Worm (Caenorhabditis elegans) whole organism, L2 larva: ENCODE results near the gene crh-2.
"Not testable (repeated sequence)": the region's sequence is repeated elsewhere in the genome, so short reads cannot be mapped to it uniquely, and the experiment has no call there.

Experiments used
- C34F6.9 ChIP-seq: fragments of 150-350 bp; optimal IDR thresholded peaks from 2 replicates; lab custom pipeline; 2014; ENCODE audit warnings: missing biosample characterization, missing genetic modification characterization
- F13H6.1 ChIP-seq: sonication (generic microtip); optimal IDR thresholded peaks from 2 replicates; lab custom pipeline; 2016; ENCODE audit warnings: missing genetic modification characterization, missing compliant biosample characterization
- R02D3.7 ChIP-seq: fragments of 150-350 bp; optimal IDR thresholded peaks from 2 replicates; lab custom pipeline; 2014; ENCODE audit warnings: missing biosample characterization, missing genetic modification characterization
- Y55F3AM.14 ChIP-seq: fragments of 200-800 bp; sonication (Bioruptor generic); optimal IDR thresholded peaks from 2 replicates; lab custom pipeline; 2018; ENCODE audit warnings: mild to moderate bottlenecking, missing genetic modification characterization, missing compliant biosample characterization
- ZK546.5 ChIP-seq: sonication (generic microtip); optimal IDR thresholded peaks from 2 replicates; lab custom pipeline; 2017; ENCODE audit warnings: missing biosample characterization, missing genetic modification characterization
- aly-2 ChIP-seq: fragments of 150-350 bp; optimal IDR thresholded peaks from 2 replicates; lab custom pipeline; 2014; ENCODE audit warnings: missing biosample characterization, missing genetic modification characterization
- ama-1 ChIP-seq: fragments of 150-350 bp; optimal IDR thresholded peaks from 2 replicates; lab custom pipeline; 2018; ENCODE audit warnings: inconsistent platforms
- blmp-1 ChIP-seq: sonication (generic microtip); optimal IDR thresholded peaks from 2 replicates; lab custom pipeline; 2017; ENCODE audit warnings: missing genetic modification characterization, mild to moderate bottlenecking, missing compliant biosample characterization, antibody characterized with exemption, moderate library complexity; ENCODE audit not compliant: insufficient read depth
- ceh-16 ChIP-seq: fragments of 150-350 bp; optimal IDR thresholded peaks from 2 replicates; lab custom pipeline; 2014; ENCODE audit warnings: missing biosample characterization, missing genetic modification characterization
- ceh-82 ChIP-seq: fragments of 150-350 bp; optimal IDR thresholded peaks from 2 replicates; lab custom pipeline; 2014; ENCODE audit warnings: missing biosample characterization, missing genetic modification characterization
- dmd-4 ChIP-seq: sonication (generic microtip); optimal IDR thresholded peaks from 2 replicates; lab custom pipeline; 2017; ENCODE audit warnings: missing biosample characterization, missing genetic modification characterization
- elt-3 ChIP-seq: sonication (generic microtip); optimal IDR thresholded peaks from 2 replicates; lab custom pipeline; 2017; ENCODE audit warnings: missing biosample characterization, missing genetic modification characterization
- lin-11 ChIP-seq: fragments of 150-350 bp; sonication (generic microtip); optimal IDR thresholded peaks from 2 replicates; lab custom pipeline; 2014; ENCODE audit warnings: missing biosample characterization, missing genetic modification characterization, inconsistent platforms, mixed read lengths
- lin-13 ChIP-seq: fragments of 150-350 bp; optimal IDR thresholded peaks from 2 replicates; lab custom pipeline; 2014; ENCODE audit warnings: missing biosample characterization, missing genetic modification reagents, missing genetic modification characterization
- lin-39 ChIP-seq: fragments of 150-350 bp; optimal IDR thresholded peaks from 2 replicates; lab custom pipeline; 2014; ENCODE audit warnings: missing biosample characterization, missing genetic modification reagents, missing genetic modification characterization
- lsy-2 ChIP-seq, 2 experiments: fragments of 150-350 bp in 1 of 2; sonication (generic microtip) in 1 of 2; optimal IDR thresholded peaks; 2 replicates each; lab custom pipeline; 2014 to 2017; ENCODE audit warnings: missing biosample characterization in 2 of 2, missing genetic modification characterization in 2 of 2
- mbf-1 ChIP-seq: sonication (generic microtip); optimal IDR thresholded peaks from 2 replicates; lab custom pipeline; 2017; ENCODE audit warnings: missing biosample characterization, missing genetic modification characterization
- mdl-1 ChIP-seq, 2 experiments: fragments of 150-350 bp in 1 of 2; sonication (generic microtip) in 1 of 2; optimal IDR thresholded peaks; 2 replicates each; lab custom pipeline; 2017; ENCODE audit warnings: missing biosample characterization in 2 of 2, missing genetic modification characterization in 2 of 2
- nhr-10 ChIP-seq: sonication (generic microtip); optimal IDR thresholded peaks from 2 replicates; lab custom pipeline; 2017; ENCODE audit warnings: missing biosample characterization, missing genetic modification characterization
- nhr-12 ChIP-seq: fragments of 150-350 bp; optimal IDR thresholded peaks from 2 replicates; lab custom pipeline; 2014; ENCODE audit warnings: missing biosample characterization, missing genetic modification characterization
- nhr-129 ChIP-seq: fragments of 150-350 bp; optimal IDR thresholded peaks from 2 replicates; lab custom pipeline; 2014; ENCODE audit warnings: missing biosample characterization, missing genetic modification characterization
- nhr-21 ChIP-seq: fragments of 150-350 bp; optimal IDR thresholded peaks from 2 replicates; lab custom pipeline; 2014; ENCODE audit warnings: missing biosample characterization, missing genetic modification characterization
- nhr-23 ChIP-seq: fragments of 150-350 bp; optimal IDR thresholded peaks from 2 replicates; lab custom pipeline; 2014; ENCODE audit warnings: missing biosample characterization, missing genetic modification reagents, missing genetic modification characterization
- nhr-237 ChIP-seq: fragments of 150-350 bp; optimal IDR thresholded peaks from 2 replicates; lab custom pipeline; 2014; ENCODE audit warnings: missing biosample characterization, missing genetic modification characterization
- nhr-6 ChIP-seq: fragments of 150-350 bp; optimal IDR thresholded peaks from 2 replicates; lab custom pipeline; 2014; ENCODE audit warnings: missing biosample characterization, missing genetic modification characterization
- nhr-77 ChIP-seq: fragments of 150-350 bp; optimal IDR thresholded peaks from 2 replicates; lab custom pipeline; 2014; ENCODE audit warnings: missing biosample characterization, missing genetic modification characterization
- peb-1 ChIP-seq: fragments of 150-350 bp; optimal IDR thresholded peaks from 2 replicates; lab custom pipeline; 2014; ENCODE audit warnings: missing biosample characterization, missing genetic modification characterization
- sem-4 ChIP-seq: fragments of 150-350 bp; optimal IDR thresholded peaks from 2 replicates; lab custom pipeline; 2014; ENCODE audit warnings: missing biosample characterization, missing genetic modification reagents, missing genetic modification characterization
- skn-1 ChIP-seq: sonication (generic microtip); optimal IDR thresholded peaks from 2 replicates; lab custom pipeline; 2017; ENCODE audit warnings: missing biosample characterization, missing genetic modification characterization
- sma-3 ChIP-seq: sonication (generic microtip); optimal IDR thresholded peaks from 2 replicates; lab custom pipeline; 2016; ENCODE audit warnings: missing genetic modification reagents, missing genetic modification characterization, missing compliant biosample characterization
- sma-9 ChIP-seq, 2 experiments: fragments of 150-350 bp in 1 of 2; sonication (generic microtip) in 1 of 2; optimal IDR thresholded peaks; 2 replicates each; lab custom pipeline; 2014 to 2016; ENCODE audit warnings: missing genetic modification characterization in 2 of 2, mild to moderate bottlenecking in 1 of 2, missing biosample characterization in 1 of 2, missing compliant biosample characterization in 1 of 2, missing genetic modification reagents in 1 of 2, moderate library complexity in 1 of 2
- snpc-4 ChIP-seq: fragments of 150-350 bp; optimal IDR thresholded peaks from 2 replicates; lab custom pipeline; 2014; ENCODE audit warnings: missing biosample characterization, missing genetic modification characterization
- unc-39 ChIP-seq: fragments of 150-350 bp; optimal IDR thresholded peaks from 2 replicates; lab custom pipeline; 2014; ENCODE audit warnings: missing biosample characterization, missing genetic modification characterization
- unc-55 ChIP-seq: fragments of 150-350 bp; sonication (generic microtip); optimal IDR thresholded peaks from 3 replicates; lab custom pipeline; 2014; ENCODE audit warnings: missing biosample characterization, missing genetic modification reagents, missing genetic modification characterization
- unc-62 ChIP-seq: fragments of 150-350 bp; optimal IDR thresholded peaks from 2 replicates; lab custom pipeline; 2014; ENCODE audit warnings: missing biosample characterization, missing genetic modification reagents, missing genetic modification characterization
- zag-1 ChIP-seq: fragments of 150-350 bp; optimal IDR thresholded peaks from 2 replicates; lab custom pipeline; 2014; ENCODE audit warnings: missing biosample characterization, missing genetic modification characterization
- ztf-1 ChIP-seq: fragments of 200-800 bp; sonication (Bioruptor generic); conservative IDR thresholded peaks from 2 replicates; pipeline ENCODE4 v1.3.6; 2022; ENCODE audit warnings: missing genetic modification characterization, missing compliant biosample characterization
- ztf-11 ChIP-seq: sonication (generic microtip); optimal IDR thresholded peaks from 2 replicates; lab custom pipeline; 2017; ENCODE audit warnings: missing biosample characterization, missing genetic modification characterization
- ztf-4 ChIP-seq: fragments of 150-350 bp; optimal IDR thresholded peaks from 2 replicates; lab custom pipeline; 2014; ENCODE audit warnings: missing biosample characterization, missing genetic modification characterization

Gene crh-2

DNA sequence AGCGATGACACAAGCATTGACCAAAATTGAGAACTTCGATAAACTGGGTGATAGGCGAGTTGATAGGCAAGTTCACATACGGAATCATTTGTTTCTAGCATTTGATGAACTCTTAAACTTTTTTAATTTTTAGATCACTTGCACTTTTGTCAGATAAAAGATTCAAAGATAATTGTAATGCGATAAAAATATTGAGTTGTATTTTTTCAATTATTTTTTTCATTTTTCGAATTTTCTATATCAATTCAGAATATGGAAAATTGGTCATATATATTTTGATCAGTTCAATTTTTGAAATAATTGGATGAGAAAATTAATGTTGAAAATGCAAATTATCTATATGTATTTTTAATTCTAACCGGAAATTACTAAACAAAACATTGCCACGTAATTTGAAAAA lies 20.6 kb downstream of the crh-2 start, which contains the start of gene srb-3:
TSS of gene srb-3 (minus strand) at position 101 of the 400 bp plus-strand sequence.
- no peak for TF ChIP-seq snpc-4 (tag; lab: Kevin White, UChicago)
- no peak for TF ChIP-seq unc-39 (tag; lab: Kevin White, UChicago)
- no peak for TF ChIP-seq ceh-16 (tag; lab: Kevin White, UChicago)
- TF ChIP-seq peb-1 (tag; lab: Kevin White, UChicago), result no peak
- no peak for TF ChIP-seq ztf-11 (tag; lab: Kevin White, UChicago)
- no peak for TF ChIP-seq nhr-12
- no peak for TF ChIP-seq lsy-2 (tag; optimal IDR thresholded peaks at IDR 0.05; lab: Kevin White, UChicago)
- no peak for TF ChIP-seq nhr-77
- no peak for TF ChIP-seq skn-1 (tag; lab: Kevin White, UChicago)

DNA sequence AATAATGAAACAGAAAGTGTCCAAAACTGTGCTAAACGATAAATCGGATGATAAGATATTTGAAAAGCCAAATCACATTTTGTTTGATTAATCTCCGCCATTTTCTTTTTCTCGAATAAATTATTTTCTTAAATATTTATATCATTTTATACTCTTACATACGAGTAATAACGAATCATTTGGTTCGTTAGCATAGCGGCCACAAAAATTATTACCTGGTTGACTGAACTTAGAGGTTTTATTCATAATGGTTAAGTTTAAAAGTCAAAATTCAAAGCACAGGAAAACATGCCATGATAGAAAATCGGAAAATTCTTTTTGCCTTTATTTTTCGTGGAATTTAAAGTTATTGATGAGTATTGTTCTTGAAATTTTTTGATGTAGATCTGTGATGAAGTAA lies 24.1 kb downstream of the crh-2 start, which contains the start of gene srb-5:
TSS of gene srb-5 (minus strand) at position 101 of the 400 bp plus-strand sequence.
- TF ChIP-seq elt-3 (tag; lab: Kevin White, UChicago) (no peak), snpc-4 (tag; lab: Kevin White, UChicago) (no peak), unc-39 (tag; lab: Kevin White, UChicago) (no peak), ama-1 (lab: Kevin White, UChicago) (no peak), nhr-77 (no peak), ZK546.5 (tag; lab: Kevin White, UChicago) (no peak), lin-39 (tag; lab: Kevin White, UChicago) (no peak), ceh-82 (tag; lab: Kevin White, UChicago) (no peak), mbf-1 (tag; lab: Kevin White, UChicago) (no peak)

DNA sequence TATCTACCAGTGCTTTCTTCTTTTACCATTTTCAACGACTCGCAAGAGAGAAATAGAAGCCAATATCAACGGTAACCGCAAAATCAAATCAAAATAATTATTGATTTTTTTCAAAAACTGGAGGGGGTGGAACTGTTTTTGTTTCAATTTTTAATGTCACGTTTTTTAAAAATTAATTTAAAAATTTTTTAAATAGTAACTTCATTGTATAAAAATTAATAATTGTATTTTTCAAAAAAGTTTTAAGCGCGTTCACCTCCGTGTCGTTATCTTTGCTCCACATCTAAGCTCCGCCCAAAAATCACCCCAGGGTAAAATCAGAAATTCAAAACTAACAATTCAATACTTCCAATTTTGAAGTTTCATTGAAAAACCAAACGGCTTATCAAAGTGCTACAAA lies 26.3 kb downstream of the crh-2 start, which contains the start of gene C27D6.11:
TSS of gene C27D6.11 (minus strand) at position 101 of the 400 bp plus-strand sequence.
- no peak for TF ChIP-seq lin-13 (GFP tag; lab: Kevin White, UChicago)
- TF ChIP-seq unc-39 (tag; lab: Kevin White, UChicago), result no peak
- no peak for TF ChIP-seq mdl-1 (tag; optimal IDR thresholded peaks at IDR 0.05; lab: Kevin White, UChicago)
- TF ChIP-seq mbf-1 (tag; lab: Kevin White, UChicago), result no peak
- TF ChIP-seq ztf-1 (GFP tag; lab: Robert Waterston, UW), result no peak
- no peak for TF ChIP-seq nhr-6 (tag; lab: Kevin White, UChicago)
- TF ChIP-seq ama-1 (lab: Kevin White, UChicago), result no peak
- TF ChIP-seq aly-2 (tag; lab: Kevin White, UChicago), result no peak
- no peak for TF ChIP-seq nhr-237 (tag; lab: Kevin White, UChicago)
- TF ChIP-seq blmp-1, result no peak
- TF ChIP-seq skn-1 (tag; lab: Kevin White, UChicago), result no peak
- no peak for TF ChIP-seq elt-3 (tag; lab: Kevin White, UChicago)
- no peak for TF ChIP-seq ztf-11 (tag; lab: Kevin White, UChicago)
- TF ChIP-seq peb-1 (tag; lab: Kevin White, UChicago), result no peak
- TF ChIP-seq F13H6.1 (tag; lab: Kevin White, UChicago), result no peak
- no peak for TF ChIP-seq C34F6.9 (tag; lab: Kevin White, UChicago)
- TF ChIP-seq sem-4 (tag; lab: Kevin White, UChicago), result no peak
- TF ChIP-seq lin-11 (tag; lab: Kevin White, UChicago), result no peak
- TF ChIP-seq unc-62 (GFP tag; lab: Kevin White, UChicago), result no peak
- no peak for TF ChIP-seq unc-55 (GFP tag; lab: Kevin White, UChicago)
- TF ChIP-seq, all 48 proteins: peak for 0

DNA sequence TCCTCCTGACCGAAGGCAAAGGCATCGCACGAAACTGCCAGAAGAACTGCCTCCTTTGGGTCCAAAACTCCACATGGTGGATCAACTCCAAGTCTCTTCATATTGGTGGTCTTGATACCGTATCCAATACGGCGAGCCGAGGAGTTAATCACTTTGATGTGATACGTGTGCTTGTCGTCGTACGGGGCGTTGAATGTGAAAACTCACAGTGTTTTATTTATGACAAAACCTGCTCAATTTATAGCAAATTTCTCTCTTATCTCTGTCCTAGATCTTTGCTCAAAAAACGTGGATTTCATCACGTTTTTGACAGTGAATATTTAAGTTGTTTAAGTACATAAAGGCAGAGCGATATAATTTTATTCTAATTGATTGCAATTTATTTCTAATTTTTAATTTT lies 28.6 kb downstream of the crh-2 start, which contains the start of gene F58A6.9:
TSS of gene F58A6.9 (minus strand) at position 101 of the 400 bp plus-strand sequence.
- TF ChIP-seq dmd-4; Y55F3AM.14 (GFP tag; lab: Kevin White, UChicago); peb-1 (tag; lab: Kevin White, UChicago): not testable (repeated sequence)

DNA sequence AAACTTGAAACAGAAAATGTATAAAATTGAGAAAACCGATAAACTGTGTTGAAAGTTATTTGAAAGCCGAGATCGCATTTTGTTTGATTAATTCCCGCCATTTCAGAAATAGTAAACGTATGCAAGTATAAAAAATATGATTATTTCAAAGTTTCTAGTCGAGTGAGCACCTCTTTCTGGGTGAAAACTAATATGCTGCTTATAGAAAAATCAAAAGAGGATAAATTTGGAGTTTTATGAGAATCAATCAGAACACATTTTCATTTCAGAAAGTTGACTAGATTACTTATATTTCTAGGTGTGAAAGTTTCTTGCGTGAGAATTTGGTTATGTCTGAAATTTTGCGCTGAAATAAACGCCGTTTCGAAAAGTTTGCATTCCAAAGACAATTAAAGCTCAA lies 29.8 kb downstream of the crh-2 start, which contains the start of gene srb-13:
TSS of gene srb-13 (minus strand) at position 101 of the 400 bp plus-strand sequence.
- no peak for TF ChIP-seq nhr-12
- TF ChIP-seq skn-1 (tag; lab: Kevin White, UChicago), result no peak
- no peak for TF ChIP-seq lsy-2 (tag; optimal IDR thresholded peaks at IDR 0.05; lab: Kevin White, UChicago)

DNA sequence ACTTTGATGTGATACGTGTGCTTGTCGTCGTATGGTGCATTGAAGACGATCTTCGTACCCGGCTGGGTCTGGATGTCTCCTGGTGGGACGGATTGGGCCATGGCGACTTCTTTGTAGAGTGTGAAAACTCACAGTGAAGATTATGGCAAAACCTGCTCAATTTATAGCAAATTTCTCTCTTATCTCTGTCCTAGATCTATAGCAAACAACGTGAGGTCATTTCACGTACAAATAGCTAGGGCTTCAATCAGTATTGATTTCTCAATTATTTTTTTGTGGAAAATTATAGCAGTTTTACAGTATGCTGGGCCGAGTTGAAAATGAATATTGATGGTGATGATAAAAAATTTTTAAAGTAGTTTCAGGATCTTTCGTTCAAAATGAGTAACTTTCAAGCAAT lies 30.4 kb downstream of the crh-2 start, which contains the start of gene msp-45:
TSS of gene msp-45 (minus strand) at position 101 of the 400 bp plus-strand sequence.
- TF ChIP-seq nhr-12 (no peak), ztf-4 (tag; lab: Kevin White, UChicago) (no peak), nhr-23 (tag; lab: Kevin White, UChicago) (no peak), nhr-10 (tag; lab: Kevin White, UChicago) (no peak), blmp-1 (no peak), aly-2 (tag; lab: Kevin White, UChicago) (no peak), peb-1 (tag; lab: Kevin White, UChicago) (no peak), sma-3 (GFP tag; lab: Kevin White, UChicago) (no peak), elt-3 (tag; lab: Kevin White, UChicago) (no peak), zag-1 (tag; lab: Kevin White, UChicago) (no peak), lsy-2 (tag; optimal IDR thresholded peaks at IDR 0.05; lab: Kevin White, UChicago) (no peak), R02D3.7 (tag; lab: Kevin White, UChicago) (no peak), nhr-21 (tag; lab: Kevin White, UChicago) (no peak), sma-9 (GFP tag; optimal IDR thresholded peaks at IDR 0.05; lab: Kevin White, UChicago) (no peak), sma-9 (tag; optimal IDR thresholded peaks at IDR 0.05; lab: Kevin White, UChicago) (no peak), nhr-129 (tag; lab: Kevin White, UChicago) (no peak), ama-1 (lab: Kevin White, UChicago) (no peak)
